Worm (Caenorhabditis elegans) whole organism, late embryonic: ENCODE results near the gene W04B5.6.

Experiments
- F13H6.1 ChIP-seq: sonication (generic microtip); optimal IDR thresholded peaks from 2 replicates; lab custom pipeline; 2016; ENCODE audit warnings: missing genetic modification characterization, missing compliant biosample characterization
- ahr-1 ChIP-seq: sonication (generic microtip); optimal IDR thresholded peaks from 2 replicates; lab custom pipeline; 2016; ENCODE audit warnings: missing genetic modification characterization, missing compliant biosample characterization
- ceh-18 ChIP-seq: sonication (generic microtip); optimal IDR thresholded peaks from 2 replicates; lab custom pipeline; 2016; ENCODE audit warnings: missing genetic modification characterization, missing compliant biosample characterization
- ceh-2 ChIP-seq: sonication (generic microtip); optimal IDR thresholded peaks from 2 replicates; lab custom pipeline; 2016; ENCODE audit warnings: missing genotype, missing genetic modification characterization, missing compliant biosample characterization
- ceh-31 ChIP-seq: sonication (generic microtip); optimal IDR thresholded peaks from 2 replicates; lab custom pipeline; 2016; ENCODE audit warnings: missing genetic modification characterization, missing compliant biosample characterization
- ets-4 ChIP-seq: sonication (generic microtip); optimal IDR thresholded peaks from 2 replicates; lab custom pipeline; 2016; ENCODE audit warnings: missing genetic modification characterization, missing compliant biosample characterization
- fkh-6 ChIP-seq: sonication (generic microtip); optimal IDR thresholded peaks from 2 replicates; lab custom pipeline; 2016; ENCODE audit warnings: missing genetic modification characterization, missing compliant biosample characterization
- gmeb-2 ChIP-seq: sonication (generic microtip); optimal IDR thresholded peaks from 2 replicates; lab custom pipeline; 2016; ENCODE audit warnings: missing genetic modification characterization, inconsistent platforms, missing compliant biosample characterization
- pat-9 ChIP-seq: fragments of 200-800 bp; sonication (Bioruptor generic); optimal IDR thresholded peaks from 2 replicates; lab custom pipeline; 2018; ENCODE audit warnings: mild to moderate bottlenecking, missing genetic modification characterization, moderate library complexity, missing compliant biosample characterization
- unc-42 ChIP-seq: sonication (generic microtip); optimal IDR thresholded peaks from 2 replicates; lab custom pipeline; 2016; ENCODE audit warnings: missing genotype, missing genetic modification characterization, missing compliant biosample characterization
- unc-55 ChIP-seq: sonication (generic microtip); optimal IDR thresholded peaks from 2 replicates; lab custom pipeline; 2017; ENCODE audit warnings: missing biosample characterization, missing genetic modification reagents, missing genetic modification characterization
- zip-5 ChIP-seq: sonication (generic microtip); optimal IDR thresholded peaks from 2 replicates; lab custom pipeline; 2016; ENCODE audit warnings: missing genetic modification characterization, missing compliant biosample characterization
- ztf-16 ChIP-seq: sonication (generic microtip); optimal IDR thresholded peaks from 2 replicates; lab custom pipeline; 2017; ENCODE audit warnings: missing genetic modification characterization, missing compliant biosample characterization

Gene W04B5.6

ce11 chrIII:2391704-2392103, 43.6 kb downstream of the W04B5.6 start:
- TF ChIP-seq F13H6.1 (tag; lab: Kevin White, UChicago) (no peak), unc-42 (peak; percentile 83), ceh-18 (no peak)

- TF ChIP-seq ztf-16 (no peak), ceh-2 (tag; lab: Kevin White, UChicago) (no peak), zip-5 (tag; lab: Kevin White, UChicago) (no peak), gmeb-2 (tag; lab: Kevin White, UChicago) (no peak), pat-9 (tag; lab: Kevin White, UChicago) (no peak), unc-55 (GFP tag; lab: Kevin White, UChicago) (no peak), fkh-6 (tag; lab: Kevin White, UChicago) (no peak), F13H6.1 (tag; lab: Kevin White, UChicago) (no peak), ets-4 (tag; lab: Kevin White, UChicago) (no peak), ceh-31 (tag; lab: Kevin White, UChicago) (no peak), ahr-1 (tag; lab: Kevin White, UChicago) (no peak)
Measured at ce11 chrIII:2386483-2386882, 48.8 kb downstream of the W04B5.6 start, which contains the start of gene H14E04.3. Gene H14E04.3, minus strand, starts transcription at chrIII:2386583.
